Fruit fly (Drosophila melanogaster) whole organism, embryonic: ENCODE results near the gene stops.

Experiments used
- Atf-2 ChIP-seq: fragments of 200-800 bp; sonication (Bioruptor generic); optimal IDR thresholded peaks from 2 replicates; lab custom pipeline; 2016; ENCODE audit warnings: missing biosample characterization, missing genetic modification characterization
- BEAF-32 ChIP-seq: fragments of 200-800 bp; sonication (Bioruptor generic); optimal IDR thresholded peaks from 3 replicates; lab custom pipeline; 2017; ENCODE audit warnings: missing biosample characterization, missing genetic modification characterization, mild to moderate bottlenecking, moderate library complexity, missing genetic modification reagents
- CG10462 ChIP-seq: fragments of 200-800 bp; sonication (Bioruptor generic); optimal IDR thresholded peaks from 2 replicates; lab custom pipeline; 2016; ENCODE audit warnings: missing biosample characterization, missing genetic modification characterization
- CG10979 ChIP-seq: fragments of 200-800 bp; sonication (Bioruptor generic); optimal IDR thresholded peaks from 2 replicates; lab custom pipeline; 2018; ENCODE audit warnings: missing biosample characterization, mild to moderate bottlenecking, missing genetic modification characterization, moderate library complexity
- CG12104 ChIP-seq: fragments of 200-800 bp; sonication (Bioruptor generic); optimal IDR thresholded peaks from 3 replicates; lab custom pipeline; 2016; ENCODE audit warnings: missing biosample characterization, missing genetic modification characterization
- CG12236 ChIP-seq: fragments of 200-800 bp; sonication (Bioruptor generic); optimal IDR thresholded peaks from 2 replicates; lab custom pipeline; 2016; ENCODE audit warnings: missing biosample characterization, missing genetic modification characterization
- CG13624 ChIP-seq: fragments of 200-800 bp; sonication (Bioruptor generic); optimal IDR thresholded peaks from 2 replicates; lab custom pipeline; 2016; ENCODE audit warnings: missing biosample characterization, missing genetic modification characterization
- CG14965 ChIP-seq: fragments of 200-800 bp; sonication (Bioruptor generic); optimal IDR thresholded peaks from 2 replicates; lab custom pipeline; 2016; ENCODE audit warnings: missing biosample characterization, missing genetic modification characterization, borderline replicate concordance
- CG15073 ChIP-seq: fragments of 200-800 bp; sonication (Bioruptor generic); optimal IDR thresholded peaks from 2 replicates; lab custom pipeline; 2016; ENCODE audit warnings: missing biosample characterization, missing genetic modification characterization
- CG17328 ChIP-seq: fragments of 200-800 bp; sonication (Bioruptor generic); IDR thresholded peaks from 2 replicates; pipeline ENCODE4 v1.3.6; 2022; ENCODE audit warnings: missing biosample characterization, missing genetic modification characterization
- CG17361 ChIP-seq: fragments of 200-800 bp; sonication (Bioruptor generic); IDR thresholded peaks from 3 replicates; pipeline ENCODE4 v1.3.6; 2022; ENCODE audit warnings: missing biosample characterization, missing genetic modification characterization
- CG2202 ChIP-seq: fragments of 200-800 bp; sonication (Bioruptor generic); optimal IDR thresholded peaks from 2 replicates; lab custom pipeline; 2018; ENCODE audit warnings: missing biosample characterization, mild to moderate bottlenecking, missing genetic modification characterization
- CG30431 ChIP-seq: fragments of 200-800 bp; sonication (Bioruptor generic); optimal IDR thresholded peaks from 2 replicates; lab custom pipeline; 2017; ENCODE audit warnings: missing biosample characterization, missing genetic modification characterization
- CG4328 ChIP-seq: fragments of 200-800 bp; sonication (Bioruptor generic); optimal IDR thresholded peaks from 3 replicates; lab custom pipeline; 2017; ENCODE audit warnings: missing biosample characterization, missing genetic modification reagents, missing genetic modification characterization
- CG4360 ChIP-seq: fragments of 200-800 bp; sonication (Bioruptor generic); IDR thresholded peaks from 2 replicates; pipeline ENCODE4 v1.3.6; 2022; ENCODE audit warnings: missing biosample characterization, missing genetic modification characterization
- CG5953 ChIP-seq: fragments of 200-800 bp; sonication (Bioruptor generic); IDR thresholded peaks from 2 replicates; pipeline ENCODE4 v1.3.6; 2022; ENCODE audit warnings: missing biosample characterization, missing genetic modification characterization
- CG7786 ChIP-seq: fragments of 200-800 bp; sonication (Bioruptor generic); optimal IDR thresholded peaks from 2 replicates; lab custom pipeline; 2016; ENCODE audit warnings: missing biosample characterization, missing genetic modification characterization
- CG7987 ChIP-seq: fragments of 200-800 bp; sonication (Bioruptor generic); optimal IDR thresholded peaks from 2 replicates; lab custom pipeline; 2018; ENCODE audit warnings: missing biosample characterization, mild to moderate bottlenecking, missing genetic modification characterization, moderate library complexity
- CG8944 ChIP-seq: fragments of 200-800 bp; sonication (Bioruptor generic); optimal IDR thresholded peaks from 3 replicates; lab custom pipeline; 2016; ENCODE audit warnings: missing biosample characterization, missing genetic modification characterization
- Dad ChIP-seq: fragments of 200-800 bp; sonication (Bioruptor generic); optimal IDR thresholded peaks from 3 replicates; lab custom pipeline; 2016; ENCODE audit warnings: missing biosample characterization, missing genetic modification characterization
- E2f1 ChIP-seq: fragments of 200-800 bp; sonication (Bioruptor generic); IDR thresholded peaks from 2 replicates; pipeline ENCODE4 v1.3.6; 2022; ENCODE audit warnings: missing biosample characterization, missing genetic modification characterization
- Ets65A ChIP-seq: fragments of 200-800 bp; sonication (Bioruptor generic); peaks from one replicate; lab custom pipeline; 2016; ENCODE audit warnings: missing biosample characterization, missing genetic modification characterization
- Fer1 ChIP-seq: fragments of 200-800 bp; sonication (Bioruptor generic); optimal IDR thresholded peaks from 2 replicates; lab custom pipeline; 2017; ENCODE audit warnings: missing biosample characterization, mild to moderate bottlenecking, missing genetic modification characterization
- H2.0 ChIP-seq: fragments of 200-800 bp; sonication (Bioruptor generic); IDR thresholded peaks from 2 replicates; pipeline ENCODE4 v1.3.6; 2022; ENCODE audit warnings: missing biosample characterization, missing genetic modification characterization
- HLH54F ChIP-seq: fragments of 200-800 bp; sonication (Bioruptor generic); optimal IDR thresholded peaks from 3 replicates; lab custom pipeline; 2016; ENCODE audit warnings: missing biosample characterization, missing genetic modification characterization
- Hr51 ChIP-seq, 2 experiments: fragments of 200-800 bp; sonication (Bioruptor generic); optimal IDR thresholded peaks; 2 replicates in 1 of 2; 3 replicates in 1 of 2; lab custom pipeline; 2016 to 2018; ENCODE audit warnings: missing biosample characterization in 2 of 2, missing genetic modification characterization in 2 of 2, mild to moderate bottlenecking in 1 of 2, moderate library complexity in 1 of 2
- Mrtf ChIP-seq: fragments of 200-800 bp; sonication (Bioruptor generic); IDR thresholded peaks from 3 replicates; pipeline ENCODE4 v1.3.6; 2022; ENCODE audit warnings: missing biosample characterization, missing genetic modification characterization
- Nf-YC ChIP-seq: fragments of 200-800 bp; optimal IDR thresholded peaks from 3 replicates; lab custom pipeline; 2019; ENCODE audit warnings: missing biosample characterization, mild to moderate bottlenecking, missing genetic modification characterization, moderate library complexity
- Oli ChIP-seq: fragments of 200-800 bp; sonication (Bioruptor generic); optimal IDR thresholded peaks from 2 replicates; lab custom pipeline; 2018; ENCODE audit warnings: missing biosample characterization, mild to moderate bottlenecking, missing genetic modification characterization, moderate library complexity
- Ravus ChIP-seq: fragments of 200-800 bp; sonication (Bioruptor generic); IDR thresholded peaks from 2 replicates; pipeline ENCODE4 v1.3.6; 2022; ENCODE audit warnings: missing biosample characterization, missing genetic modification characterization
- ash1 ChIP-seq: fragments of 200-800 bp; sonication (Bioruptor generic); optimal IDR thresholded peaks from 2 replicates; lab custom pipeline; 2018; ENCODE audit warnings: missing biosample characterization, mild to moderate bottlenecking, missing genetic modification characterization
- bab2 ChIP-seq: fragments of 200-800 bp; sonication (Bioruptor generic); optimal IDR thresholded peaks from 2 replicates; lab custom pipeline; 2016; ENCODE audit warnings: missing biosample characterization, missing genetic modification characterization
- bbx ChIP-seq: fragments of 200-800 bp; sonication (Bioruptor generic); IDR thresholded peaks from 2 replicates; pipeline ENCODE4 v1.3.6; 2022; ENCODE audit warnings: missing biosample characterization, missing genetic modification characterization; ENCODE audit not compliant: partially characterized antibody
- cad ChIP-seq: fragments of >200 bp; optimal IDR thresholded peaks from 2 replicates; lab custom pipeline; 2017; ENCODE audit warnings: missing biosample characterization, missing genetic modification characterization
- cato ChIP-seq: fragments of 200-800 bp; sonication (Bioruptor generic); optimal IDR thresholded peaks from 2 replicates; lab custom pipeline; 2016; ENCODE audit warnings: missing biosample characterization, missing genetic modification characterization, borderline replicate concordance
- disco-r ChIP-seq: fragments of 200-800 bp; sonication (Bioruptor generic); optimal IDR thresholded peaks from 2 replicates; lab custom pipeline; 2016; ENCODE audit warnings: missing biosample characterization, missing genetic modification characterization
- emc ChIP-seq: fragments of 200-800 bp; sonication (Bioruptor generic); optimal IDR thresholded peaks from 2 replicates; lab custom pipeline; 2016; ENCODE audit warnings: missing biosample characterization, missing genetic modification characterization
- gfzf ChIP-seq: fragments of 200-800 bp; sonication (Bioruptor generic); optimal IDR thresholded peaks from 2 replicates; lab custom pipeline; 2016; ENCODE audit warnings: missing biosample characterization, mild to moderate bottlenecking, missing genetic modification characterization, moderate library complexity
- gsb-n ChIP-seq: fragments of 200-800 bp; sonication (Bioruptor generic); optimal IDR thresholded peaks from 3 replicates; lab custom pipeline; 2018; ENCODE audit warnings: missing biosample characterization, mild to moderate bottlenecking, missing genetic modification characterization
- jumu ChIP-seq: fragments of 200-800 bp; sonication (Bioruptor generic); optimal IDR thresholded peaks from 3 replicates; lab custom pipeline; 2016; ENCODE audit warnings: missing biosample characterization, missing genetic modification characterization
- luna ChIP-seq: fragments of 200-800 bp; sonication (Bioruptor generic); optimal IDR thresholded peaks from 2 replicates; lab custom pipeline; 2016; ENCODE audit warnings: missing biosample characterization, missing genetic modification characterization
- oc ChIP-seq: fragments of 200-800 bp; sonication (Bioruptor generic); optimal IDR thresholded peaks from 2 replicates; lab custom pipeline; 2018; ENCODE audit warnings: missing biosample characterization, mild to moderate bottlenecking, missing genetic modification characterization, moderate library complexity
- pan ChIP-seq, 4 experiments: fragments of >200 bp in 3 of 4; fragments of 200-800 bp in 1 of 4; sonication (Bioruptor generic) in 1 of 4; optimal IDR thresholded peaks in 3 of 4; IDR thresholded peaks in 1 of 4; 2 replicates each; pipeline versions ENCODE4 v1.3.6 to Lab custom; 2017 to 2022; ENCODE audit warnings: missing biosample characterization in 2 of 4, missing genetic modification characterization in 2 of 4, mixed read lengths in 1 of 4
- pfk ChIP-seq: fragments of 200-800 bp; sonication (Bioruptor generic); optimal IDR thresholded peaks from 2 replicates; lab custom pipeline; 2018; ENCODE audit warnings: missing biosample characterization, mild to moderate bottlenecking, missing genetic modification characterization, moderate library complexity
- pho ChIP-seq: fragments of 200-800 bp; sonication (Bioruptor generic); optimal IDR thresholded peaks from 2 replicates; lab custom pipeline; 2016; ENCODE audit warnings: missing biosample characterization, missing genetic modification characterization
- pnt ChIP-seq: fragments of 200-800 bp; sonication (Bioruptor generic); optimal IDR thresholded peaks from 3 replicates; lab custom pipeline; 2016; ENCODE audit warnings: missing biosample characterization, missing genetic modification characterization
- rib ChIP-seq: fragments of 200-800 bp; sonication (Bioruptor generic); IDR thresholded peaks from 2 replicates; pipeline ENCODE4 v1.3.6; 2022; ENCODE audit warnings: missing biosample characterization, missing genetic modification characterization
- slbo ChIP-seq: fragments of 200-800 bp; sonication (Bioruptor generic); IDR thresholded peaks from 2 replicates; pipeline ENCODE4 v1.3.6; 2022; ENCODE audit warnings: missing biosample characterization, missing genetic modification characterization
- stc ChIP-seq: fragments of 200-800 bp; sonication (Bioruptor generic); IDR thresholded peaks from 2 replicates; pipeline ENCODE4 v1.3.6; 2022; ENCODE audit warnings: missing biosample characterization, missing genetic modification characterization
- stwl ChIP-seq: fragments of 200-800 bp; sonication (Bioruptor generic); optimal IDR thresholded peaks from 3 replicates; lab custom pipeline; 2018; ENCODE audit warnings: missing biosample characterization, mild to moderate bottlenecking, missing genetic modification characterization, moderate library complexity
- wek ChIP-seq: fragments of 200-800 bp; sonication (Bioruptor generic); optimal IDR thresholded peaks from 3 replicates; lab custom pipeline; 2018; ENCODE audit warnings: missing biosample characterization, mild to moderate bottlenecking, missing genetic modification characterization, moderate library complexity

stops gene

dm6 chr3R:31134056-31134455 lies 34.9 kb downstream of the stops start, which contains the start of gene Gycbeta100B (continued):
- TF ChIP-seq CG10462 (GFP tag; lab: Kevin White, UChicago): no peak
- TF ChIP-seq CG7786 (GFP tag; lab: Kevin White, UChicago): no peak
- peak; percentile 29 for TF ChIP-seq Oli (tag; lab: Kevin White, UChicago)
- TF ChIP-seq jumu (GFP tag; lab: Kevin White, UChicago): no peak
- TF ChIP-seq Dad (GFP tag; lab: Kevin White, UChicago): no peak
- no peak for TF ChIP-seq disco-r (GFP tag; lab: Kevin White, UChicago)
- TF ChIP-seq CG2202 (tag; lab: Kevin White, UChicago): no peak
- TF ChIP-seq Nf-YC (tag; lab: Kevin White, UChicago): peak; percentile 19
- no peak for TF ChIP-seq Mrtf (GFP tag; lab: Robert Waterston, UW)
- no peak for TF ChIP-seq CG15073 (GFP tag; lab: Kevin White, UChicago)
- peak; percentile 42; the same call in 1 of the 2 replicates for TF ChIP-seq slbo (GFP tag; lab: Robert Waterston, UW)
- no peak for TF ChIP-seq rib
- TF ChIP-seq stc: no peak
- TF ChIP-seq BEAF-32 (GFP tag; lab: Kevin White, UChicago): no peak
- peak; percentile 76 for TF ChIP-seq Fer1
- TF ChIP-seq E2f1 (GFP tag; lab: Robert Waterston, UW): peak; percentile 52; the same call in 1 of the 2 replicates
- TF ChIP-seq H2.0 (GFP tag; lab: Robert Waterston, UW): 0 out of 2 replicates have a peak, but pooled peaks have one; percentile 12
- no peak for TF ChIP-seq pnt (GFP tag; lab: Kevin White, UChicago)
- TF ChIP-seq ash1 (GFP tag; lab: Kevin White, UChicago): no peak
- no peak for TF ChIP-seq cad (GFP tag; lab: Kevin White, UChicago)
- TF ChIP-seq CG17361 (GFP tag; lab: Robert Waterston, UW): no peak
- no peak for TF ChIP-seq CG10979
- TF ChIP-seq CG8944 (GFP tag; lab: Kevin White, UChicago): no peak
- no peak for TF ChIP-seq CG12236 (GFP tag; lab: Kevin White, UChicago)
- TF ChIP-seq CG30431 (GFP tag; lab: Kevin White, UChicago): no peak
- TF ChIP-seq Hr51 (GFP tag; optimal IDR thresholded peaks at IDR 0.05; lab: Kevin White, UChicago): peak in 1 of 2 experiments; percentile 55
- no peak for TF ChIP-seq bbx (GFP tag; lab: Robert Waterston, UW)
- no peak for TF ChIP-seq pfk (GFP tag; lab: Kevin White, UChicago)
- no peak for TF ChIP-seq CG4360 (GFP tag; lab: Robert Waterston, UW)
- no peak for TF ChIP-seq CG4328
- TF ChIP-seq CG12104: no peak
- TF ChIP-seq Ets65A (GFP tag; lab: Kevin White, UChicago): peak; percentile 44
- TF ChIP-seq CG17328: peak; percentile 20; the same call in 1 of the 2 replicates
- no peak for TF ChIP-seq pho (GFP tag; lab: Kevin White, UChicago)
- TF ChIP-seq CG13624 (GFP tag; lab: Kevin White, UChicago): no peak
- TF ChIP-seq Atf-2 (GFP tag; lab: Kevin White, UChicago): no peak
- TF ChIP-seq gfzf (GFP tag; lab: Kevin White, UChicago): no peak
- no peak for TF ChIP-seq oc
- TF ChIP-seq cato: no peak
- TF ChIP-seq Ravus (GFP tag; lab: Robert Waterston, UW): no peak
- peak; percentile 97 for TF ChIP-seq CG14965 (GFP tag; lab: Kevin White, UChicago)
- TF ChIP-seq bab2 (GFP tag; lab: Kevin White, UChicago): no peak
- TF ChIP-seq CG7987 (GFP tag; lab: Kevin White, UChicago): peak; percentile 72
- TF ChIP-seq CG5953 (GFP tag; lab: Robert Waterston, UW): no peak
- TF ChIP-seq gsb-n: no peak
- TF ChIP-seq emc: no peak
- TF ChIP-seq luna: no peak
- no peak for TF ChIP-seq pan (optimal IDR thresholded peaks at IDR 0.05; lab: Kevin White, UChicago)
- peak in 1 of 2 experiments; percentile 44 for TF ChIP-seq pan (GFP tag; optimal IDR thresholded peaks at IDR 0.05 in 1 of 2, IDR thresholded peaks at IDR 0.05 in 1 of 2)
- TF ChIP-seq wek (GFP tag; lab: Kevin White, UChicago): peak; percentile 33
- TF ChIP-seq HLH54F: no peak
- no peak for TF ChIP-seq stwl (tag; lab: Kevin White, UChicago)
